Fruit fly (Drosophila melanogaster): Measurements from ENCODE around the gene Gas41.

Gene Gas41

DNA sequence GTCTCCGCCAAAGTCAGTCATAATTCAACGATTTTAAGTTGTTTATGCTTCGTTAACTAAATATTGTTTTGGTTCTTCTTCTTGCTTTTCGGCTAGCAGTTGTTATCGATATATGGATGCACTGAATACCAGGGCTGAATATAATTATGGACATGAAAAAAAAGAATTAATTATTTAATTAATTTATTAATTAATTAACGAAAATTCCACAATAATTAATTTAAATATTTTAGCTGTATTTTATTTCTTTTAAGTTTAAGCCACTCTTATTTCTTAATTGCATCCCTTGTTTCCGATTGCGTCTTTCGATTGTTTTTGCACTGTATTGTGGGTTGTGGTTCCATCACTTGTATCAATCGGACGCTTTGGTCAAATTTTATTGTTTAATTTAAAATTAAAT is at the start of gene Gas41, which contains the start of gene SA1:
TSS of gene Gas41 (minus strand) at position 112 of the 400 bp plus-strand sequence.
TSS of gene SA1 (plus strand) at position 326 of the 400 bp plus-strand sequence.
- TF ChIP-seq Dll (optimal IDR thresholded peaks at IDR 0.05) = no peak
- TF ChIP-seq EcR (GFP tag; optimal IDR thresholded peaks at IDR 0.05) = no peak
- no peak for TF ChIP-seq pan (optimal IDR thresholded peaks at IDR 0.05)

DNA sequence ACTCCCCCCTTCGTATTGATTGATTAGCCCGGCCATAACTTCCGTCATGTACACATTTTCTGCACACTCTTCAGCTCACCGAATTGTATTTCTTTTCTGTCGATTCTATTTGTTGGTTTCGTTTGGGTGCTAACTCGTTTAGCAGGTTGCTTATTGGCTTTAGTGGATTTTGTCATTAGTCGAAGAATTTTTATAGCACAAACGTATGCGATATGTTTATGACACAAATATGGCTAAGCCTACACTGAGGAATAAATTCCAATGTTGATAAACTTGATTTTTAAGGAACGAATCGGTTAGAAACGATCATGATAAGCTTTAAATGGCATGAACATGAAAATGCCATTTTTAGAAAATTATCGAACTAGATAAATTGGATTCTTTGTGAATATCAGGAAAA is 48.7 kb upstream of the Gas41 start:
- TF ChIP-seq psq (optimal IDR thresholded peaks at IDR 0.05) = no peak
- no peak for TF ChIP-seq EcR (GFP tag; optimal IDR thresholded peaks at IDR 0.05)
- no peak for TF ChIP-seq usp (GFP tag; optimal IDR thresholded peaks at IDR 0.05)
- TF ChIP-seq pan (optimal IDR thresholded peaks at IDR 0.05) = no peak
- TF ChIP-seq CG8478 (optimal IDR thresholded peaks at IDR 0.05) = no peak
- TF ChIP-seq Dll (optimal IDR thresholded peaks at IDR 0.05) = no peak

DNA sequence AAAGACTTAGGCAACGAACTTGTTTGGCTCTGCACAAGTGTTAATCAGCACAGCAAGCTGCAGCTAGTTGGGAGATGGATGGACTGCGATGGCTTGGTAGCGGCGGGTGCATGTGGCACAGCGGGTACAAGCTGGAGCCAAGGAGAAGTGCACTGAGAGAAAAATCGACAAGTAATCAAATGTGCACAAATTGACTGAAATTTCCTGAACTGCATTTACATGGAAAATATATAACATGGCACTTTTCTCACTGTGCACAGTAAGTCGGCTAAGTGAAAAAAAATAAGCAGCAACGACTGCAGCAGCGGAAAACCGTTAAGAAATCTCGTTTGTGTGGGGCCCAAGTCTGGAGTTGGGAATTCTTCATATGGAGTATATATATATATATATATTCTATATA is 41.1 kb upstream of the Gas41 start:
- no peak for TF ChIP-seq Dll (optimal IDR thresholded peaks at IDR 0.05)
- TF ChIP-seq EcR (GFP tag; optimal IDR thresholded peaks at IDR 0.05) = no peak
- no peak for TF ChIP-seq psq (optimal IDR thresholded peaks at IDR 0.05)
- no peak for TF ChIP-seq usp (GFP tag; optimal IDR thresholded peaks at IDR 0.05)
- TF ChIP-seq pan (optimal IDR thresholded peaks at IDR 0.05) = no peak
- TF ChIP-seq CG8478 (optimal IDR thresholded peaks at IDR 0.05) = no peak

DNA sequence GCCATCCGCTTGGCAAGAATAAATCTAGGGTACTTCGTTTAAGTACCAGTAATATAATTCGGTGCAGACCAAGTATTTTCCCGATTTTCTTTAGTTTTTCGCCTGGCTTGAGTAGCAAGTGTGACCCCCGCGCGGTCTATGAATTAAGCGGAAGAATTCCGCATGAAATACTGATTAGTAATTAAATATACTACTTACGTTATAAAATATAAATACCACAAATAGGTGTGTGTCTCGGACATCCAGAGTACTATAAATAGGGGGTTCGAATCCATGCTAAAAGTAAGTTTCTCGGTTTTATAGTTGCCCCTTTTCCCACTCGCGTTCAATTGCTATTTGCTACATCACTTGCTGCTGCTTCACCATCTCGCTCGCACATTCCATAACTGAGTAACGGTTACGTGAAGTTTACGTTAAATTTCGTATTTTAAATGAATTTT is 21.6 kb upstream of the Gas41 start, which contains the start of gene snRNP-U1-70K:
TSS of gene snRNP-U1-70K (minus strand) at position 141 of the 440 bp plus-strand sequence.
- TF ChIP-seq psq (optimal IDR thresholded peaks at IDR 0.05) (no peak), Dll (optimal IDR thresholded peaks at IDR 0.05) (no peak)

DNA sequence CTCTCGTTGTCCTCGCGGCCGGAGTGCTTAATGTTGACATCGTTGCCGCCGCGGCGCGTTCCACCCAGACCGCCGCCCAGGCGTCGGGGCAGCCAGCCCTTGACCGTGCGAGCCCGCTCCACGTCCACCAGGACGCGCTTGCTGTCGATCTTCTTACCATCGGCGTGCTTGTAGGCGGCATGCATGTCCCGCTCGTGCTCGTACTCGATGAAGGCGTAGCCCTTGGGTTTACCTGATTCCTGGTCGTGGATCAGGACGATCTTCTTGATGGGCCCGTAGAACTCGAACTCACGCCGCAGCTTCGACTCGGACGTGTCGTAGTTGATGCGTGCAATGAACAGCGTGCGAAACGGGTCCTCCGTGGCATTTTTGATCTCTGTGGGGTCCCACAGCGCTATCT is 20.8 kb upstream of the Gas41 start:
- no peak for TF ChIP-seq Dll (optimal IDR thresholded peaks at IDR 0.05)
- no peak for TF ChIP-seq psq (optimal IDR thresholded peaks at IDR 0.05)
- no peak for TF ChIP-seq CG8478 (optimal IDR thresholded peaks at IDR 0.05)
- no peak for TF ChIP-seq EcR (GFP tag; optimal IDR thresholded peaks at IDR 0.05)
- TF ChIP-seq usp (GFP tag; optimal IDR thresholded peaks at IDR 0.05) = no peak
- no peak for TF ChIP-seq pan (optimal IDR thresholded peaks at IDR 0.05)

DNA sequence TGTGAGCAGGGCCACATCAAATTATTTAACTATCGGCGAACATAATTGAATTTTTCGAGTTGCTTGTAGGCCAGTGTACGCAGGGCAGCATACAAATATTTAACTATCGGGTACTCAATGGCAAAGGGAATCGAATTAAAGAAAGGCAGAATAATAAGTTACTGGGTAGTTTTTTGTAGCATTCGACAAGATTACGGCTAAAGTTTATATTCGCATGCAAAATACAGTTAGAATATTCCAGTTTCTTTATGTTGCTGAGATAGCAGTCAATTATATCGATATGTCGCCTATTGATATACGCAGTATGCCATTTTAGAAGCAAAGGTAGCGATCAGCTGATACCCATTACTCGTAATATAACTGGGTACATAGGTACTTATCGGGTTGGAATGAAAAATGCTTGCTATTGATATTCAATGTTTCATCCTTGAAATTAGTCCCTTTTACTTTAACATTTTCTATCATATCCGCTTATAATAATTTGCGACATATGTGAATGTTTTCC is 18.1 kb upstream of the Gas41 start:
- no peak for TF ChIP-seq Dll (optimal IDR thresholded peaks at IDR 0.05)
- TF ChIP-seq pan (optimal IDR thresholded peaks at IDR 0.05) = peak; percentile 89
- no peak for TF ChIP-seq psq (optimal IDR thresholded peaks at IDR 0.05)
- TF ChIP-seq CG8478 (optimal IDR thresholded peaks at IDR 0.05) = no peak
- no peak for TF ChIP-seq usp (GFP tag; optimal IDR thresholded peaks at IDR 0.05)
- no peak for TF ChIP-seq EcR (GFP tag; optimal IDR thresholded peaks at IDR 0.05)

DNA sequence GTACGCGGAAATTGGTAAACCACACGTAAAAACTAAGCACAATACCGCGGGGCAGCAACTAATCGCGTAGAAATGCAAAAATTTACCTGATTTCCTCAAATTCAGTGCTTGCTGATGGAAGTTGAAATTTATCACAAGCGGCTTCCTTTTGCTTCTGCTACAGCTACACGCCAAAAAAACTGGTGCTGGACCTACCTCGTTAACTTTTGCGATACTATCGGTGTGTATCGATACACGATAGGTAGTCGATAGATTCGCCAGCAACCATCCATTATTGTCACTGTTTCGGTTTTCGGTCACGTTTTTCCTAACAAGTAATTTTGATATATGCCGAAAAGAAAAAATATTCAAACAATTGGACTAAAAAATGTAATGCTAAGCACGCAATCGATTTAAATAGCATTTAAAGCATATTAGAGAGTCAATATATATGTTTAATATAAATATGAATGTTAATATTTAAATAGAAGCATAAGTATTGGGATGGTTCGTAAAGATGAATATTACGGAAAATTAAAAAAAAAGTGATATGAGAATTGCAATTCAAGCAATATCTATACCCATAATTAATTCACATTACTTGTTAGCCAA is 17.5 kb upstream of the Gas41 start, which contains the start of gene Sumo:
TSS of gene Sumo (minus strand) at position 223 of the 591 bp plus-strand sequence.
- TF ChIP-seq CG8478 (optimal IDR thresholded peaks at IDR 0.05) (no peak), psq (optimal IDR thresholded peaks at IDR 0.05) (no peak), Dll (optimal IDR thresholded peaks at IDR 0.05) (no peak), pan (optimal IDR thresholded peaks at IDR 0.05) (no peak), EcR (GFP tag; optimal IDR thresholded peaks at IDR 0.05) (no peak), usp (GFP tag; optimal IDR thresholded peaks at IDR 0.05) (no peak)

DNA sequence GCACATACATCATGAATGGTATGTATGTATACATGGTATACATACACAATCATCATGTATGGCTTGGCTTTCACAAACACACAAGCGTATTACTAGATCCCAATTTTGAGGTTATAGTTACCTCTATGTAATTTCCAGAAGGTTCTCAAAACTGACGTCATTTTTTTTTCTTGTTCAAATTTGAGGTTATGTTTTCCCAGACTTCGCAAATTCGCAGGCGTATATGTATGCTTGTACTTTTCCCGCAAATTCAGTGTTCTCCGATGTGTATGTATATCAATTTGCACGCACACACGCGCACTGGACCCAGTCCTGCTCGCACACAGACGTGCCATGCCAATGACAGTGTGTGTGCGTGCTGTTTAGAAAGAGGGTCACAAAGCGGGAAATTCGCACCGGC is 16.3 kb upstream of the Gas41 start:
- no peak for TF ChIP-seq psq (optimal IDR thresholded peaks at IDR 0.05)
- TF ChIP-seq usp (GFP tag; optimal IDR thresholded peaks at IDR 0.05) = no peak
- TF ChIP-seq pan (optimal IDR thresholded peaks at IDR 0.05) = no peak
- TF ChIP-seq Dll (optimal IDR thresholded peaks at IDR 0.05) = no peak
- no peak for TF ChIP-seq CG8478 (optimal IDR thresholded peaks at IDR 0.05)

DNA sequence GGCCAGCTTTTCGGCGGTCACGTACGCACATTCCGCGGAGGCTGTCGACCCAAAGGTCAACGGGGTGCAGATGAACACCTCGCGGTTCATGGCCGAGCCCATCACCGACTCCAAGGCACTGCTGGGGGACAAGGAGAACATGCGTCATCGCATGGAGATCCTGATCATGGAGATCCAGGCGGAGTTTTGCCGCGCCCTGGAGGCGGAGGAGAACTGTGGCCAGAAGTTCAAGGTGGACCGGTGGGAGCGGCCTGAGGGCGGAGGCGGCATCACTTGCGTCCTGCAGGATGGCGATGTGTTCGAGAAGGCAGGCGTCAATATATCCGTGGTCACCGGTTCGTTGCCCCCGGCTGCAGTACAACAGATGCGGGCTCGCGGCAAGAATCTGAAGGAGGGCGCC is 14.6 kb upstream of the Gas41 start:
- TF ChIP-seq psq (optimal IDR thresholded peaks at IDR 0.05) = no peak
- no peak for TF ChIP-seq pan (optimal IDR thresholded peaks at IDR 0.05)
- TF ChIP-seq CG8478 (optimal IDR thresholded peaks at IDR 0.05) = no peak
- no peak for TF ChIP-seq EcR (GFP tag; optimal IDR thresholded peaks at IDR 0.05)
- TF ChIP-seq usp (GFP tag; optimal IDR thresholded peaks at IDR 0.05) = no peak
- no peak for TF ChIP-seq Dll (optimal IDR thresholded peaks at IDR 0.05)

DNA sequence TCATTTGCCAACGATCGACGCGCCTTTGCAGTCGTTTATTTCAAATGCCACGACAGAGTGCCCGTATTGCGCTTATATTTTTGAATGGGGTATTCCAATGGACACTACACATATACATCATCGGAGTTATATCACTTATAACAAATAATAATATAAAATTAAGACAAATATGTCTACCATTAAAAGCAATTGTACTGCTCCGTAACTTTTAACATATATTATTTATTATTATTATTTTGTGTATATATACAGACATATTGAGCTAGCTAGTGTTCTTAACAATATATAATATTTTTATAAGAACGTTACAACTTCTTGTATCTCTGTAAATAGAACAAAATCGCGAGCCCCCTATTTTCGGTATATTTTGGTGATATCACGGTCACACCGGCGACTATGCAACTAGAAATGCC is 14.0 kb upstream of the Gas41 start, which contains the start of the genes sip2 and Coprox:
TSS of gene sip2 (minus strand) at position 53 of the 413 bp plus-strand sequence.
TSS of gene Coprox (plus strand) at position 400 of the 413 bp plus-strand sequence.
- no peak for TF ChIP-seq Dll (optimal IDR thresholded peaks at IDR 0.05)
- no peak for TF ChIP-seq pan (optimal IDR thresholded peaks at IDR 0.05)
- no peak for TF ChIP-seq psq (optimal IDR thresholded peaks at IDR 0.05)
- no peak for TF ChIP-seq CG8478 (optimal IDR thresholded peaks at IDR 0.05)
- TF ChIP-seq EcR (GFP tag; optimal IDR thresholded peaks at IDR 0.05) = no peak
- no peak for TF ChIP-seq usp (GFP tag; optimal IDR thresholded peaks at IDR 0.05)

DNA sequence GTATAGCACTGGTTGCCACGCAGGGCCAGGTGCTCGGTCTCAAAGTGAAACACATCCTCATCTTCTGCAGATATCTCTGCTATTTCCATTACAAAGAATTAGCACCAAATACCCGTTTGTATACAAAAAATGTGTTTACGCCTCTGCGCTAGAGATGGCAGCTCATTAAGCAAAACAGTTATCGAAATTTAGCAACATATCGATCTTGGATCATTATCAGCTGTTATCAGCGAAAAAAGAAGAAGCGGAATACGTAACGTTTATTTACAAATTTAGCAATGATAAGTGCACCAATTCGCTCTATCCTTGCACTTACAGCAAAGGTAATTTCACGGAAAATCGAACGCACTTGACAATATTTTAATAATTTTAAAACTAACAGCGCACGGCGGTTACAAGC is 10.2 kb upstream of the Gas41 start, which contains the start of the genes Atac1 and Hmgcl:
TSS of gene Atac1 (minus strand) at position 164 of the 400 bp plus-strand sequence.
TSS of gene Hmgcl (plus strand) at position 213 of the 400 bp plus-strand sequence.
- no peak for TF ChIP-seq Dll (optimal IDR thresholded peaks at IDR 0.05)
- no peak for TF ChIP-seq CG8478 (optimal IDR thresholded peaks at IDR 0.05)
- no peak for TF ChIP-seq EcR (GFP tag; optimal IDR thresholded peaks at IDR 0.05)
- TF ChIP-seq usp (GFP tag; optimal IDR thresholded peaks at IDR 0.05) = no peak
- TF ChIP-seq pan (optimal IDR thresholded peaks at IDR 0.05) = no peak
- TF ChIP-seq psq (optimal IDR thresholded peaks at IDR 0.05) = no peak

DNA sequence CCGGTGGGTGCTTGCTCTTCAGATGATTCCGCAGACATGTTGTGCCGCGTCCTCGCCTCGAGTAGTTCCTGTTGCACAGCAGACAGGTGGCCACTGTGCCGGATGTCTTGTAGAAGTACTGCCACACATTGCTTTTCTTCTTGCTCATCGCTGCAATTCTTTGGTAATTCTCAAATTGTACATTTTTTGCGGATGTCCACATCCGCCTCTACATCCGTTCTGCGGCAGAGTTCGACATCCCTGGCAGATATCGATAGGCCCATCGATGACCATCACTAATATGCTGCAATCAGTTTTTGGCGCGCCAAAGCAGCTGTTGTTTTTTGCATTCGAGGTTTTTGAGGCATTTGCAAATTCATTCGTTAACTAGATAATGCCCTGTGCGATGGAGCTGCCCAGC is 6.7 kb upstream of the Gas41 start, which contains the start of the genes CG13775 and CG3430:
TSS of gene CG13775 (minus strand) at position 226 of the 400 bp plus-strand sequence.
TSS of gene CG3430 (plus strand) at position 284 of the 400 bp plus-strand sequence.
- TF ChIP-seq Dll (optimal IDR thresholded peaks at IDR 0.05) (no peak), EcR (GFP tag; optimal IDR thresholded peaks at IDR 0.05) (no peak), CG8478 (optimal IDR thresholded peaks at IDR 0.05) (no peak)

All from whole organism.